Fruit fly (Drosophila melanogaster) whole organism, pupa: ENCODE results near the gene Duba.

Experiments
- CG13204 ChIP-seq: fragments of 200-800 bp; sonication (Bioruptor generic); optimal IDR thresholded peaks from 2 replicates; lab custom pipeline; 2018; ENCODE audit warnings: missing biosample characterization, mild to moderate bottlenecking, missing genetic modification characterization, moderate library complexity
- CG34367 ChIP-seq: fragments of 200-800 bp; sonication (Bioruptor generic); optimal IDR thresholded peaks from 2 replicates; lab custom pipeline; 2018; ENCODE audit warnings: missing biosample characterization, mild to moderate bottlenecking, missing genetic modification characterization
- Pif1B ChIP-seq: fragments of 200-800 bp; sonication (Bioruptor generic); optimal IDR thresholded peaks from 3 replicates; lab custom pipeline; 2016; ENCODE audit warnings: missing biosample characterization, missing genetic modification characterization
- rn ChIP-seq: fragments of 200-800 bp; sonication (Bioruptor generic); IDR thresholded peaks from 2 replicates; pipeline ENCODE4 v1.3.6; 2022; ENCODE audit warnings: missing biosample characterization, missing genetic modification characterization

- TF ChIP-seq CG34367 (tag; lab: Kevin White, UChicago) (no peak), Pif1B (GFP tag; lab: Kevin White, UChicago) (no peak), CG13204 (GFP tag; lab: Kevin White, UChicago) (no peak), rn (GFP tag; lab: Robert Waterston, UW) (no peak)
Measured at dm6 chr3L:11602040-11602439, 7.2 kb downstream of the Duba start.
